Worm (Caenorhabditis elegans) whole organism, young adult: ENCODE data around the gene rps-14.
A peak's percentile ranks its signal among the peaks of the same experiment; 100 is the strongest.

ENCODE experiments used
- B0035.1 ChIP-seq: sonication (generic microtip); optimal IDR thresholded peaks from 2 replicates; lab custom pipeline; 2016; ENCODE audit warnings: missing genetic modification characterization, mild to moderate bottlenecking, missing compliant biosample characterization, missing genotype, missing genetic modification reagents
- B0336.3 ChIP-seq: fragments of 200-800 bp; sonication (Bioruptor generic); IDR thresholded peaks from 2 replicates; pipeline ENCODE4 v1.3.6; 2022; ENCODE audit warnings: missing genetic modification characterization, missing compliant biosample characterization
- C06A6.2 ChIP-seq: fragments of 200-800 bp; sonication (Bioruptor generic); conservative IDR thresholded peaks from 2 replicates; pipeline ENCODE4 v1.3.6; 2022; ENCODE audit warnings: missing genetic modification characterization, missing compliant biosample characterization
- C17E4.6 ChIP-seq: fragments of 200-800 bp; sonication (Bioruptor generic); IDR thresholded peaks from 2 replicates; pipeline ENCODE4 v1.3.6; 2022; ENCODE audit warnings: missing genetic modification reagents, missing genetic modification characterization, missing compliant biosample characterization
- D2030.7 ChIP-seq: fragments of 200-800 bp; sonication (Bioruptor generic); IDR thresholded peaks from 2 replicates; pipeline ENCODE4 v1.3.6; 2022; ENCODE audit warnings: missing genetic modification reagents, missing genetic modification characterization, missing compliant biosample characterization
- F23B12.7 ChIP-seq: sonication (generic microtip); optimal IDR thresholded peaks from 2 replicates; lab custom pipeline; 2017; ENCODE audit warnings: missing genetic modification characterization, mild to moderate bottlenecking, missing compliant biosample characterization, antibody characterized with exemption, moderate library complexity; ENCODE audit not compliant: insufficient read depth
- F33H1.4 ChIP-seq: fragments of 200-800 bp; sonication (Bioruptor generic); IDR thresholded peaks from 2 replicates; pipeline ENCODE4 v1.3.6; 2022; ENCODE audit warnings: missing genetic modification reagents, missing genetic modification characterization, missing compliant biosample characterization
- F57A8.1 ChIP-seq: fragments of 200-800 bp; sonication (Bioruptor generic); optimal IDR thresholded peaks from 2 replicates; lab custom pipeline; 2018; ENCODE audit warnings: mild to moderate bottlenecking, missing genetic modification characterization, moderate library complexity, missing compliant biosample characterization
- F57C9.4 ChIP-seq: sonication (generic microtip); optimal IDR thresholded peaks from 2 replicates; lab custom pipeline; 2017; ENCODE audit warnings: mild to moderate bottlenecking, missing genetic modification characterization, missing compliant biosample characterization
- Y53F4B.3 ChIP-seq: fragments of 200-800 bp; sonication (Bioruptor generic); IDR thresholded peaks from 2 replicates; pipeline ENCODE4 v1.3.6; 2022; ENCODE audit warnings: missing genetic modification reagents, missing genetic modification characterization, missing compliant biosample characterization
- Y53G8AR.9 ChIP-seq: fragments of 200-800 bp; sonication (Bioruptor generic); conservative IDR thresholded peaks from 2 replicates; pipeline ENCODE4 v1.3.6; 2022; ENCODE audit warnings: missing genetic modification reagents, missing genetic modification characterization, missing compliant biosample characterization
- ZK185.1 ChIP-seq: sonication (generic microtip); optimal IDR thresholded peaks from 2 replicates; lab custom pipeline; 2016; ENCODE audit warnings: mild to moderate bottlenecking, missing genetic modification characterization, missing compliant biosample characterization; ENCODE audit not compliant: poor library complexity, severe bottlenecking
- aptf-2 ChIP-seq: fragments of 200-800 bp; sonication (Bioruptor generic); conservative IDR thresholded peaks from 2 replicates; pipeline ENCODE4 v1.3.6; 2022; ENCODE audit warnings: missing genetic modification reagents, missing genetic modification characterization, missing compliant biosample characterization
- atf-7 ChIP-seq: sonication (generic microtip); optimal IDR thresholded peaks from 2 replicates; lab custom pipeline; 2017; ENCODE audit warnings: mild to moderate bottlenecking, missing genetic modification characterization, missing compliant biosample characterization
- attf-5 ChIP-seq: fragments of 200-800 bp; sonication (Bioruptor generic); optimal IDR thresholded peaks from 2 replicates; lab custom pipeline; 2018; ENCODE audit warnings: mild to moderate bottlenecking, missing genetic modification characterization, missing compliant biosample characterization
- bed-1 ChIP-seq: fragments of 200-800 bp; sonication (Bioruptor generic); IDR thresholded peaks from 2 replicates; pipeline ENCODE4 v1.3.6; 2022; ENCODE audit warnings: missing genetic modification reagents, missing genetic modification characterization, missing compliant biosample characterization
- bed-2 ChIP-seq: fragments of 200-800 bp; sonication (Bioruptor generic); IDR thresholded peaks from 2 replicates; pipeline ENCODE4 v1.3.6; 2022; ENCODE audit warnings: missing genetic modification reagents, missing genetic modification characterization, missing compliant biosample characterization
- ceh-100 ChIP-seq: fragments of 200-800 bp; sonication (Bioruptor generic); IDR thresholded peaks from 2 replicates; pipeline ENCODE4 v1.3.6; 2022; ENCODE audit warnings: missing genetic modification reagents, missing genetic modification characterization, missing compliant biosample characterization
- ceh-40 ChIP-seq: fragments of 200-800 bp; sonication (Bioruptor generic); IDR thresholded peaks from 2 replicates; pipeline ENCODE4 v1.3.6; 2022; ENCODE audit warnings: missing genetic modification characterization, missing compliant biosample characterization
- ceh-58 ChIP-seq: fragments of 200-800 bp; sonication (Bioruptor generic); IDR thresholded peaks from 2 replicates; pipeline ENCODE4 v1.3.6; 2022; ENCODE audit warnings: missing genetic modification characterization, missing compliant biosample characterization
- dpl-1 ChIP-seq: fragments of 150-350 bp; optimal IDR thresholded peaks from 2 replicates; lab custom pipeline; 2014; ENCODE audit warnings: missing biosample characterization, missing genetic modification reagents, missing genetic modification characterization
- efl-1 ChIP-seq: fragments of 150-350 bp; optimal IDR thresholded peaks from 2 replicates; lab custom pipeline; 2014; ENCODE audit warnings: missing biosample characterization, missing genetic modification reagents, missing genetic modification characterization
- egl-44 ChIP-seq: fragments of 200-800 bp; sonication (Bioruptor generic); IDR thresholded peaks from 2 replicates; pipeline ENCODE4 v1.3.6; 2022; ENCODE audit warnings: missing genetic modification reagents, missing genetic modification characterization, missing compliant biosample characterization
- fkh-3 ChIP-seq: sonication (generic microtip); optimal IDR thresholded peaks from 2 replicates; lab custom pipeline; 2016; ENCODE audit warnings: mild to moderate bottlenecking, missing genetic modification characterization, missing compliant biosample characterization
- gei-17 ChIP-seq: fragments of 200-800 bp; sonication (Bioruptor generic); optimal IDR thresholded peaks from 2 replicates; lab custom pipeline; 2018; ENCODE audit warnings: mild to moderate bottlenecking, missing genetic modification characterization, missing compliant biosample characterization
- hrde-1 ChIP-seq: sonication (generic microtip); optimal IDR thresholded peaks from 2 replicates; lab custom pipeline; 2016; ENCODE audit warnings: missing genetic modification characterization, mild to moderate bottlenecking, missing compliant biosample characterization, moderate library complexity, missing genotype, missing genetic modification reagents, borderline replicate concordance
- lag-1 ChIP-seq: fragments of 200-800 bp; sonication (Bioruptor generic); IDR thresholded peaks from 2 replicates; pipeline ENCODE4 v1.3.6; 2022; ENCODE audit warnings: missing genetic modification reagents, missing genetic modification characterization, missing compliant biosample characterization
- let-526 ChIP-seq: fragments of 200-800 bp; sonication (Bioruptor generic); IDR thresholded peaks from 2 replicates; pipeline ENCODE4 v1.3.6; 2022; ENCODE audit warnings: missing genetic modification reagents, missing genetic modification characterization, missing compliant biosample characterization
- let-607 ChIP-seq, 2 experiments: fragments of 200-800 bp in 1 of 2; sonication (Bioruptor generic) in 1 of 2; sonication (generic microtip) in 1 of 2; optimal IDR thresholded peaks; 2 replicates each; lab custom pipeline; 2016 to 2018; ENCODE audit warnings: mild to moderate bottlenecking in 2 of 2, missing compliant biosample characterization in 2 of 2, missing genetic modification characterization in 2 of 2, moderate library complexity in 2 of 2, missing genotype in 1 of 2
- lin-54 ChIP-seq: fragments of 200-800 bp; sonication (Bioruptor generic); optimal IDR thresholded peaks from 2 replicates; lab custom pipeline; 2018; ENCODE audit warnings: mild to moderate bottlenecking, missing genetic modification characterization, missing compliant biosample characterization
- lir-1 ChIP-seq: fragments of 200-800 bp; sonication (Bioruptor generic); conservative IDR thresholded peaks from 2 replicates; pipeline ENCODE4 v1.3.6; 2022; ENCODE audit warnings: missing genetic modification reagents, missing genetic modification characterization, missing compliant biosample characterization
- lsl-1 ChIP-seq: fragments of 200-800 bp; sonication (Bioruptor generic); optimal IDR thresholded peaks from 2 replicates; lab custom pipeline; 2018; ENCODE audit warnings: mild to moderate bottlenecking, missing genetic modification characterization, moderate library complexity, missing compliant biosample characterization
- madf-10 ChIP-seq: sonication (generic microtip); optimal IDR thresholded peaks from 2 replicates; lab custom pipeline; 2016; ENCODE audit warnings: mild to moderate bottlenecking, missing genetic modification characterization, missing compliant biosample characterization
- mxl-1 ChIP-seq: sonication (generic microtip); optimal IDR thresholded peaks from 2 replicates; lab custom pipeline; 2016; ENCODE audit warnings: missing genetic modification characterization, missing compliant biosample characterization
- nfyb-1 ChIP-seq: fragments of 200-800 bp; sonication (Bioruptor generic); IDR thresholded peaks from 2 replicates; pipeline ENCODE4 v1.3.6; 2022; ENCODE audit warnings: missing genetic modification reagents, missing genetic modification characterization, missing compliant biosample characterization
- nhr-27 ChIP-seq: fragments of 200-800 bp; sonication (Bioruptor generic); optimal IDR thresholded peaks from 2 replicates; lab custom pipeline; 2018; ENCODE audit warnings: mild to moderate bottlenecking, missing genetic modification characterization, moderate library complexity, missing compliant biosample characterization
- nhr-80 ChIP-seq: sonication (generic microtip); optimal IDR thresholded peaks from 2 replicates; lab custom pipeline; 2016; ENCODE audit warnings: missing genetic modification characterization, missing compliant biosample characterization
- pha-4 ChIP-seq: fragments of 150-350 bp; sonication (generic microtip); optimal IDR thresholded peaks from 2 replicates; lab custom pipeline; 2014; ENCODE audit warnings: missing biosample characterization, missing genetic modification reagents, missing genetic modification characterization
- rcor-1 ChIP-seq: fragments of 200-800 bp; sonication (Bioruptor generic); IDR thresholded peaks from 2 replicates; pipeline ENCODE4 v1.3.6; 2022; ENCODE audit warnings: missing genetic modification reagents, missing genetic modification characterization, missing compliant biosample characterization
- rec-8 ChIP-seq, 2 experiments: sonication (generic microtip); optimal IDR thresholded peaks; 2 replicates each; lab custom pipeline; 2016; ENCODE audit warnings: mild to moderate bottlenecking in 2 of 2, missing genetic modification characterization in 2 of 2, missing genetic modification reagents in 2 of 2, missing genotype in 2 of 2, missing biosample characterization in 1 of 2, missing compliant biosample characterization in 1 of 2, moderate library complexity in 1 of 2
- sdz-38 ChIP-seq: sonication (generic microtip); optimal IDR thresholded peaks from 2 replicates; lab custom pipeline; 2016; ENCODE audit warnings: missing genotype, missing genetic modification characterization, missing compliant biosample characterization
- sea-2 ChIP-seq: fragments of 200-800 bp; sonication (Bioruptor generic); IDR thresholded peaks from 2 replicates; pipeline ENCODE4 v1.3.6; 2022; ENCODE audit warnings: missing genetic modification characterization, missing compliant biosample characterization
- snpc-1.1 ChIP-seq: sonication (generic microtip); optimal IDR thresholded peaks from 2 replicates; lab custom pipeline; 2017; ENCODE audit warnings: missing genetic modification characterization, mild to moderate bottlenecking, missing compliant biosample characterization, antibody characterized with exemption, moderate library complexity, missing genotype, missing genetic modification reagents; ENCODE audit not compliant: insufficient read depth
- somi-1 ChIP-seq: fragments of 200-800 bp; sonication (Bioruptor generic); optimal IDR thresholded peaks from 2 replicates; lab custom pipeline; 2018; ENCODE audit warnings: mild to moderate bottlenecking, missing genetic modification characterization, missing compliant biosample characterization
- sptf-2 ChIP-seq: fragments of 200-800 bp; sonication (Bioruptor generic); optimal IDR thresholded peaks from 2 replicates; lab custom pipeline; 2018; ENCODE audit warnings: mild to moderate bottlenecking, missing genetic modification characterization, missing compliant biosample characterization
- tbx-9 ChIP-seq: sonication (generic microtip); optimal IDR thresholded peaks from 2 replicates; lab custom pipeline; 2016; ENCODE audit warnings: borderline replicate concordance, missing genetic modification characterization, inconsistent platforms, missing compliant biosample characterization
- ztf-26 ChIP-seq: sonication (generic microtip); optimal IDR thresholded peaks from 2 replicates; lab custom pipeline; 2017; ENCODE audit warnings: missing genetic modification characterization, missing compliant biosample characterization

Gene rps-14

DNA sequence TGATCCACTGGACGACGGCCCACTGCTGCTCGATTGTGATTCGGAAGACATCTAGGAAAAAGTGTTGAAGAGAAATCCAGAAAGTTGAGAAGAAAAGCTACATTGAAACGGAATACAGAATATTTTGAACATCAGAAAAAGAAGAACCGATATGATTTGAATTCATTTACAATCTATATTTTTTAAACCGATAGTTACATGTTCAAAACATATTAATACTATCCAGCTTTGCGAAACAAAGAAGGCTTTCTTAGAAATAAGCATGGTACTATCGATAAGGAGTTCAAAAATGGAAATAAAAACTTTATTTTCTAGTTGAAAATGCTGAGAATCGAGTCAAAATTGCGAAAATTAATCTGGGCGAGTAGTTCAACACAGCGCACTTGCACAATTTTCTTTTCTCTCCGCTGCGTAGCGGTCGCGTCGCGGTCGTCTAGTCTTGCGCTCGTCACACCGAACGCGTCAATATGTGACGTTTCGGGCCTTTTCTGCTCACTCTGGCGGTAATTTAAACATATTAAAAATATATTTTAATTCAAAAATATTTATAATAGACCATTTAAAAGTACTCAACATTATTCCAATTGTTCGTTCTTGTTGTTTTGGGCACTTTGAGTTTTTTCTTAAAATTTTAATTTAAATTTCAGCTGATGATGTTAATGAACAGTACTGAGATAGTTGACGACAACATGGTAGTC lies 17.2 kb downstream of the rps-14 start, which contains the start of the genes syf-2 and K04G7.1 (continued):
- TF ChIP-seq lag-1 (GFP tag; lab: Robert Waterston, UW) (no peak), efl-1 (GFP tag; lab: Kevin White, UChicago) (peak; percentile 82), lin-54 (GFP tag; lab: Kevin White, UChicago) (peak; percentile 97), bed-2 (no peak), gei-17 (GFP tag; lab: Kevin White, UChicago) (peak; percentile 26), nhr-80 (tag; lab: Kevin White, UChicago) (peak; percentile 68), rcor-1 (GFP tag; lab: Robert Waterston, UW) (peak; percentile 88), B0035.1 (no peak), dpl-1 (GFP tag; lab: Kevin White, UChicago) (peak; percentile 77), sptf-2 (no peak), nfyb-1 (GFP tag; lab: Robert Waterston, UW) (peak; percentile 89), ztf-26 (tag; lab: Kevin White, UChicago) (peak; percentile 51), lir-1 (GFP tag; lab: Robert Waterston, UW) (peak; percentile 85), ceh-100 (GFP tag; lab: Robert Waterston, UW) (peak; percentile 55; the same call in 1 of the 2 replicates), ceh-40 (GFP tag; lab: Robert Waterston, UW) (no peak), somi-1 (peak; percentile 12), aptf-2 (GFP tag; lab: Robert Waterston, UW) (no peak), tbx-9 (no peak), bed-1 (GFP tag; lab: Robert Waterston, UW) (no peak), F57C9.4 (tag; lab: Kevin White, UChicago) (no peak), fkh-3 (tag; lab: Kevin White, UChicago) (no peak), nhr-27 (no peak), F57A8.1 (GFP tag; lab: Kevin White, UChicago) (no peak), B0336.3 (GFP tag; lab: Robert Waterston, UW) (peak; percentile 78), snpc-1.1 (tag; lab: Kevin White, UChicago) (peak; percentile 74), F33H1.4 (GFP tag; lab: Robert Waterston, UW) (peak; percentile 80), pha-4 (tag; lab: Kevin White, UChicago) (peak; percentile 92), sea-2 (no peak), let-526 (GFP tag; lab: Robert Waterston, UW) (no peak), ZK185.1 (tag; lab: Kevin White, UChicago) (peak; percentile 64), egl-44 (no peak), let-607 (tag; optimal IDR thresholded peaks at IDR 0.05; lab: Kevin White, UChicago) (peak; percentile 65 to 78), attf-5 (GFP tag; lab: Kevin White, UChicago) (peak; percentile 97), Y53F4B.3 (GFP tag; lab: Robert Waterston, UW) (no peak), D2030.7 (GFP tag; lab: Robert Waterston, UW) (peak; percentile 86), F23B12.7 (tag; lab: Kevin White, UChicago) (peak; percentile 80), ceh-58 (GFP tag; lab: Robert Waterston, UW) (no peak), sdz-38 (tag; lab: Kevin White, UChicago) (no peak), lsl-1 (peak; percentile 80), C06A6.2 (GFP tag; lab: Robert Waterston, UW) (peak; percentile 73; the same call in 1 of the 2 replicates), atf-7 (tag; lab: Kevin White, UChicago) (peak; percentile 35), mxl-1 (tag; lab: Kevin White, UChicago) (no peak), madf-10 (tag; lab: Kevin White, UChicago) (peak; percentile 48), Y53G8AR.9 (GFP tag; lab: Robert Waterston, UW) (peak; percentile 78), rec-8 (tag; optimal IDR thresholded peaks at IDR 0.05; lab: Kevin White, UChicago) (no peak), hrde-1 (tag; lab: Kevin White, UChicago) (peak; percentile 4), C17E4.6 (GFP tag; lab: Robert Waterston, UW) (peak; percentile 89)
